Worm (Caenorhabditis elegans) whole organism, L4 larva: Measurements from ENCODE around the gene gst-10.
A peak's percentile ranks its signal among the peaks of the same experiment; 100 is the strongest.
"Not testable (repeated sequence)": the region's sequence is repeated elsewhere in the genome, so short reads cannot be mapped to it uniquely, and the experiment has no call there.

Experiments used
- F37D6.2 ChIP-seq: sonication (generic microtip); optimal IDR thresholded peaks from 2 replicates; lab custom pipeline; 2016; ENCODE audit warnings: mild to moderate bottlenecking, missing genetic modification characterization, missing compliant biosample characterization
- F44E2.7 ChIP-seq: fragments of 200-800 bp; sonication (Bioruptor generic); IDR thresholded peaks from 2 replicates; pipeline ENCODE4 v2.1.2; 2022; ENCODE audit warnings: missing genetic modification characterization, missing compliant biosample characterization
- F49E8.2 ChIP-seq: sonication (generic microtip); optimal IDR thresholded peaks from 2 replicates; lab custom pipeline; 2016; ENCODE audit warnings: missing compliant biosample characterization, mild to moderate bottlenecking, missing genetic modification characterization, borderline replicate concordance
- R02D3.7 ChIP-seq: fragments of 150-350 bp; sonication (generic microtip); optimal IDR thresholded peaks from 3 replicates; lab custom pipeline; 2014; ENCODE audit warnings: missing biosample characterization, missing genetic modification characterization
- T20F7.1 ChIP-seq: fragments of 200-800 bp; sonication (Bioruptor generic); optimal IDR thresholded peaks from 2 replicates; lab custom pipeline; 2018; ENCODE audit warnings: mild to moderate bottlenecking, missing genetic modification characterization, missing compliant biosample characterization
- T26A8.4 ChIP-seq: fragments of 200-800 bp; sonication (Bioruptor generic); IDR thresholded peaks from 2 replicates; pipeline ENCODE4 v1.3.6; 2022; ENCODE audit warnings: missing genetic modification characterization, missing compliant biosample characterization
- Y48G9A.11 ChIP-seq: fragments of 200-800 bp; sonication (Bioruptor generic); IDR thresholded peaks from 2 replicates; pipeline ENCODE4 v1.3.6; 2022; ENCODE audit warnings: missing genetic modification reagents, missing genetic modification characterization, missing compliant biosample characterization
- Y5F2A.4 ChIP-seq: fragments of 200-800 bp; sonication (Bioruptor generic); optimal IDR thresholded peaks from 2 replicates; lab custom pipeline; 2018; ENCODE audit warnings: mild to moderate bottlenecking, missing genetic modification characterization, missing compliant biosample characterization
- Y75B8A.6 ChIP-seq: fragments of 200-800 bp; sonication (Bioruptor generic); IDR thresholded peaks from 2 replicates; pipeline ENCODE4 v1.3.6; 2022; ENCODE audit warnings: missing genetic modification reagents, missing genetic modification characterization, missing compliant biosample characterization
- ZK337.2 ChIP-seq: fragments of 200-800 bp; sonication (Bioruptor generic); IDR thresholded peaks from 2 replicates; pipeline ENCODE4 v1.3.6; 2022; ENCODE audit warnings: missing genetic modification reagents, missing genetic modification characterization, missing compliant biosample characterization
- aha-1 ChIP-seq: fragments of 150-350 bp; peaks from one replicate; lab custom pipeline; 2014; ENCODE audit warnings: missing biosample characterization, missing genetic modification characterization
- arid-1 ChIP-seq: fragments of 200-800 bp; sonication (Bioruptor generic); conservative IDR thresholded peaks from 2 replicates; pipeline ENCODE4 v1.3.6; 2022; ENCODE audit warnings: missing genetic modification reagents, missing genetic modification characterization, missing compliant biosample characterization
- attf-4 ChIP-seq: sonication (generic microtip); optimal IDR thresholded peaks from 3 replicates; lab custom pipeline; 2017; ENCODE audit warnings: missing biosample characterization, missing genetic modification characterization
- ceh-28 ChIP-seq: fragments of 150-350 bp; optimal IDR thresholded peaks from 2 replicates; lab custom pipeline; 2014; ENCODE audit warnings: missing biosample characterization, missing genetic modification reagents, missing genetic modification characterization
- ctbp-1 ChIP-seq: fragments of 200-800 bp; sonication (Bioruptor generic); IDR thresholded peaks from 2 replicates; pipeline ENCODE4 v1.3.6; 2022; ENCODE audit warnings: missing genetic modification reagents, missing genetic modification characterization, missing compliant biosample characterization
- daf-12 ChIP-seq: fragments of 150-350 bp; optimal IDR thresholded peaks from 2 replicates; lab custom pipeline; 2014; ENCODE audit warnings: missing biosample characterization, missing genetic modification reagents, missing genetic modification characterization
- daf-8 ChIP-seq: fragments of 200-800 bp; sonication (Bioruptor generic); IDR thresholded peaks from 2 replicates; pipeline ENCODE4 v1.3.6; 2022; ENCODE audit warnings: missing genetic modification characterization, missing compliant biosample characterization
- dmd-6 ChIP-seq: fragments of 200-800 bp; sonication (Bioruptor generic); IDR thresholded peaks from 2 replicates; pipeline ENCODE4 v1.3.6; 2022; ENCODE audit warnings: missing genetic modification reagents, missing genetic modification characterization, missing compliant biosample characterization
- dmd-8 ChIP-seq: fragments of 200-800 bp; sonication (Bioruptor generic); IDR thresholded peaks from 2 replicates; pipeline ENCODE4 v1.3.6; 2022; ENCODE audit warnings: missing genetic modification characterization, missing compliant biosample characterization
- dmd-9 ChIP-seq: fragments of 200-800 bp; sonication (Bioruptor generic); IDR thresholded peaks from 2 replicates; pipeline ENCODE4 v1.3.6; 2022; ENCODE audit warnings: missing genetic modification reagents, missing genetic modification characterization, missing compliant biosample characterization
- duxl-1 ChIP-seq: sonication (generic microtip); optimal IDR thresholded peaks from 2 replicates; lab custom pipeline; 2016; ENCODE audit warnings: mild to moderate bottlenecking, missing genetic modification characterization, moderate library complexity, missing compliant biosample characterization; ENCODE audit not compliant: poor library complexity
- hlh-11 ChIP-seq: fragments of 200-800 bp; sonication (Bioruptor generic); optimal IDR thresholded peaks from 2 replicates; lab custom pipeline; 2018; ENCODE audit warnings: mild to moderate bottlenecking, missing genetic modification characterization, missing compliant biosample characterization
- jun-1 ChIP-seq: fragments of 150-350 bp; optimal IDR thresholded peaks from 2 replicates; lab custom pipeline; 2014; ENCODE audit warnings: missing biosample characterization, missing genetic modification reagents, missing genetic modification characterization
- lin-13 ChIP-seq: fragments of 150-350 bp; optimal IDR thresholded peaks from 2 replicates; lab custom pipeline; 2014; ENCODE audit warnings: missing biosample characterization, missing genetic modification reagents, missing genetic modification characterization
- lin-15B ChIP-seq: fragments of 150-350 bp; sonication (generic microtip); optimal IDR thresholded peaks from 3 replicates; lab custom pipeline; 2014; ENCODE audit warnings: missing biosample characterization, missing genetic modification characterization
- lsy-2 ChIP-seq, 2 experiments: fragments of 150-350 bp in 1 of 2; sonication (generic microtip) in 1 of 2; optimal IDR thresholded peaks; 2 replicates each; lab custom pipeline; 2014 to 2017; ENCODE audit warnings: missing biosample characterization in 2 of 2, missing genetic modification characterization in 2 of 2
- madf-5 ChIP-seq, 2 experiments: fragments of 200-800 bp; sonication (Bioruptor generic); IDR thresholded peaks; 2 replicates each; pipeline ENCODE4 v1.3.6; 2022; ENCODE audit warnings: missing compliant biosample characterization in 2 of 2, missing genetic modification characterization in 2 of 2
- mdl-1 ChIP-seq, 2 experiments: fragments of 150-350 bp in 1 of 2; sonication (generic microtip) in 1 of 2; optimal IDR thresholded peaks; 2 replicates each; lab custom pipeline; 2014 to 2017; ENCODE audit warnings: missing biosample characterization in 2 of 2, missing genetic modification characterization in 2 of 2
- mep-1 ChIP-seq: fragments of 150-350 bp; sonication (generic microtip); optimal IDR thresholded peaks from 3 replicates; lab custom pipeline; 2014; ENCODE audit warnings: missing biosample characterization, missing genetic modification characterization
- mxl-3 ChIP-seq: fragments of 200-800 bp; sonication (Bioruptor generic); optimal IDR thresholded peaks from 2 replicates; lab custom pipeline; 2018; ENCODE audit warnings: mild to moderate bottlenecking, missing genetic modification characterization, missing compliant biosample characterization
- nhr-25 ChIP-seq: sonication (generic microtip); optimal IDR thresholded peaks from 2 replicates; lab custom pipeline; 2017; ENCODE audit warnings: missing genetic modification characterization, mild to moderate bottlenecking, missing compliant biosample characterization, antibody characterized with exemption, moderate library complexity, borderline replicate concordance; ENCODE audit not compliant: insufficient read depth
- nhr-28 ChIP-seq: fragments of 150-350 bp; optimal IDR thresholded peaks from 2 replicates; lab custom pipeline; 2014; ENCODE audit warnings: missing biosample characterization, missing genetic modification characterization
- nhr-42 ChIP-seq: fragments of 200-800 bp; sonication (Bioruptor generic); IDR thresholded peaks from 2 replicates; pipeline ENCODE4 v1.3.6; 2022; ENCODE audit warnings: missing genetic modification characterization, missing compliant biosample characterization
- nhr-77 ChIP-seq: fragments of 150-350 bp; optimal IDR thresholded peaks from 2 replicates; lab custom pipeline; 2014; ENCODE audit warnings: missing biosample characterization, missing genetic modification characterization
- php-3 ChIP-seq: fragments of 200-800 bp; sonication (Bioruptor generic); IDR thresholded peaks from 2 replicates; pipeline ENCODE4 v1.3.6; 2022; ENCODE audit warnings: missing genetic modification reagents, missing genetic modification characterization, missing compliant biosample characterization
- set-16 ChIP-seq: fragments of 200-800 bp; sonication (Bioruptor generic); IDR thresholded peaks from 2 replicates; pipeline ENCODE4 v1.3.6; 2022; ENCODE audit warnings: missing genetic modification reagents, missing genetic modification characterization, missing compliant biosample characterization
- snpc-1.2 ChIP-seq: fragments of 200-800 bp; sonication (Bioruptor generic); IDR thresholded peaks from 2 replicates; pipeline ENCODE4 v1.3.6; 2022; ENCODE audit warnings: missing genetic modification reagents, missing genetic modification characterization, missing compliant biosample characterization
- spr-3 ChIP-seq: fragments of 200-800 bp; sonication (Bioruptor generic); optimal IDR thresholded peaks from 2 replicates; lab custom pipeline; 2018; ENCODE audit warnings: mild to moderate bottlenecking, missing genetic modification characterization, missing compliant biosample characterization
- unc-39 ChIP-seq: sonication (generic microtip); optimal IDR thresholded peaks from 2 replicates; lab custom pipeline; 2017; ENCODE audit warnings: missing biosample characterization, missing genetic modification characterization
- unc-62 ChIP-seq, 3 experiments: fragments of 150-350 bp in 1 of 3; sonication (generic microtip); optimal IDR thresholded peaks in 2 of 3; peaks in 1 of 3; 1 replicate in 1 of 3; 2 replicates in 2 of 3; lab custom pipeline; 2014 to 2017; ENCODE audit warnings: missing biosample characterization in 3 of 3, missing genetic modification characterization in 3 of 3, missing genetic modification reagents in 3 of 3, missing genotype in 1 of 3
- vab-7 ChIP-seq: fragments of 200-800 bp; sonication (Bioruptor generic); IDR thresholded peaks from 2 replicates; pipeline ENCODE4 v1.3.6; 2022; ENCODE audit warnings: missing genetic modification reagents, missing genetic modification characterization, missing compliant biosample characterization
- zip-11 ChIP-seq: fragments of 200-800 bp; sonication (Bioruptor generic); IDR thresholded peaks from 2 replicates; pipeline ENCODE4 v1.3.6; 2022; ENCODE audit warnings: missing genetic modification characterization, missing compliant biosample characterization

gst-10 gene

ce11 chrV:2589834-2590233, 28.3 kb downstream of the gst-10 start:
- TF ChIP-seq ZK337.2 (GFP tag; lab: Robert Waterston, UW) (no peak), jun-1 (tag; lab: Kevin White, UChicago) (no peak), dmd-8 (no peak), hlh-11 (tag; lab: Kevin White, UChicago) (no peak), nhr-77 (tag; lab: Kevin White, UChicago) (no peak), ctbp-1 (GFP tag; lab: Robert Waterston, UW) (no peak), php-3 (GFP tag; lab: Robert Waterston, UW) (no peak), aha-1 (tag; lab: Kevin White, UChicago) (peak; percentile 39), mxl-3 (GFP tag; lab: Kevin White, UChicago) (no peak)

- TF ChIP-seq daf-8 (GFP tag; lab: Robert Waterston, UW), result no peak
- peak; percentile 65 for TF ChIP-seq dmd-6
- TF ChIP-seq arid-1 (GFP tag; lab: Robert Waterston, UW), result no peak
- TF ChIP-seq madf-5 (GFP tag; IDR thresholded peaks at IDR 0.05; lab: Robert Waterston, UW), result no peak
- no peak for TF ChIP-seq R02D3.7 (tag; lab: Kevin White, UChicago)
- TF ChIP-seq ctbp-1 (GFP tag; lab: Robert Waterston, UW), result no peak
- TF ChIP-seq aha-1 (tag; lab: Kevin White, UChicago), result peak; percentile 52
- peak; percentile 10 for TF ChIP-seq hlh-11 (tag; lab: Kevin White, UChicago)
- no peak for TF ChIP-seq jun-1 (tag; lab: Kevin White, UChicago)
- TF ChIP-seq duxl-1 (tag; lab: Kevin White, UChicago), result no peak
- TF ChIP-seq spr-3 (GFP tag; lab: Kevin White, UChicago), result no peak
- TF ChIP-seq Y5F2A.4, result no peak
- TF ChIP-seq vab-7 (GFP tag; lab: Robert Waterston, UW), result no peak
- no peak for TF ChIP-seq unc-62 (GFP tag; optimal IDR thresholded peaks at IDR 0.05 in 1 of 2; lab: Kevin White, UChicago)
- TF ChIP-seq unc-62 (tag; optimal IDR thresholded peaks at IDR 0.05; lab: Kevin White, UChicago), result no peak
- TF ChIP-seq T20F7.1 (GFP tag; lab: Kevin White, UChicago), result no peak
- no peak for TF ChIP-seq Y75B8A.6 (GFP tag; lab: Robert Waterston, UW)
- no peak for TF ChIP-seq lin-13
- TF ChIP-seq nhr-28 (tag; lab: Kevin White, UChicago), result peak; percentile 45
- no peak for TF ChIP-seq set-16 (GFP tag; lab: Robert Waterston, UW)
Observed at ce11 chrV:2592173-2592676, 30.7 kb downstream of the gst-10 start, which contains the start of gene irg-3. TSS of gene irg-3 (plus strand) at chrV:2592591.

ce11 chrV:2595720-2596119, 34.2 kb downstream of the gst-10 start:
- no peak for TF ChIP-seq mep-1 (tag; lab: Kevin White, UChicago)
- peak in 1 of 2 experiments; percentile 2 for TF ChIP-seq unc-62 (GFP tag; optimal IDR thresholded peaks at IDR 0.05 in 1 of 2; lab: Kevin White, UChicago)
- no peak for TF ChIP-seq unc-62 (tag; optimal IDR thresholded peaks at IDR 0.05; lab: Kevin White, UChicago)
- TF ChIP-seq jun-1 (tag; lab: Kevin White, UChicago), result no peak
- 0 out of 2 replicates have a peak, but pooled peaks have one; percentile 47 for TF ChIP-seq F44E2.7 (GFP tag; lab: Robert Waterston, UW)
- 0 out of 2 replicates have a peak, but pooled peaks have one; percentile 20 for TF ChIP-seq snpc-1.2 (GFP tag; lab: Robert Waterston, UW)
- TF ChIP-seq daf-12, result no peak
- no peak for TF ChIP-seq F37D6.2 (tag; lab: Kevin White, UChicago)
- TF ChIP-seq Y5F2A.4, result no peak

- not testable (repeated sequence) for TF ChIP-seq F49E8.2; attf-4 (tag; lab: Kevin White, UChicago); unc-39 (tag; lab: Kevin White, UChicago)
Observed at ce11 chrV:2598830-2599229, 37.3 kb downstream of the gst-10 start, which contains the start of gene F53E10.5. TSS of gene F53E10.5 (minus strand) at chrV:2598930.

- TF ChIP-seq ceh-28 (tag; lab: Kevin White, UChicago), result no peak
- TF ChIP-seq lin-13, result peak; percentile 76
- TF ChIP-seq mdl-1 (tag; optimal IDR thresholded peaks at IDR 0.05; lab: Kevin White, UChicago), result no peak
- TF ChIP-seq zip-11 (GFP tag; lab: Robert Waterston, UW), result no peak
- peak; percentile 88 for TF ChIP-seq T26A8.4 (GFP tag; lab: Robert Waterston, UW)
- TF ChIP-seq dmd-9 (GFP tag; lab: Robert Waterston, UW), result peak; percentile 69
- peak; percentile 79 for TF ChIP-seq Y48G9A.11
- no peak for TF ChIP-seq F49E8.2
- peak; percentile 92 for TF ChIP-seq nhr-42 (GFP tag; lab: Robert Waterston, UW)
- no peak for TF ChIP-seq nhr-25
- TF ChIP-seq lin-15B, result peak; percentile 49
- peak in 1 of 2 experiments; percentile 82 for TF ChIP-seq lsy-2 (tag; optimal IDR thresholded peaks at IDR 0.05; lab: Kevin White, UChicago)
Observed at ce11 chrV:2600543-2600942, 39.1 kb downstream of the gst-10 start.
